Fruit fly (Drosophila melanogaster): Measurements from ENCODE around the gene CG5282.
A peak's percentile ranks its signal among the peaks of the same experiment; 100 is the strongest.

The CG5282 gene

DNA sequence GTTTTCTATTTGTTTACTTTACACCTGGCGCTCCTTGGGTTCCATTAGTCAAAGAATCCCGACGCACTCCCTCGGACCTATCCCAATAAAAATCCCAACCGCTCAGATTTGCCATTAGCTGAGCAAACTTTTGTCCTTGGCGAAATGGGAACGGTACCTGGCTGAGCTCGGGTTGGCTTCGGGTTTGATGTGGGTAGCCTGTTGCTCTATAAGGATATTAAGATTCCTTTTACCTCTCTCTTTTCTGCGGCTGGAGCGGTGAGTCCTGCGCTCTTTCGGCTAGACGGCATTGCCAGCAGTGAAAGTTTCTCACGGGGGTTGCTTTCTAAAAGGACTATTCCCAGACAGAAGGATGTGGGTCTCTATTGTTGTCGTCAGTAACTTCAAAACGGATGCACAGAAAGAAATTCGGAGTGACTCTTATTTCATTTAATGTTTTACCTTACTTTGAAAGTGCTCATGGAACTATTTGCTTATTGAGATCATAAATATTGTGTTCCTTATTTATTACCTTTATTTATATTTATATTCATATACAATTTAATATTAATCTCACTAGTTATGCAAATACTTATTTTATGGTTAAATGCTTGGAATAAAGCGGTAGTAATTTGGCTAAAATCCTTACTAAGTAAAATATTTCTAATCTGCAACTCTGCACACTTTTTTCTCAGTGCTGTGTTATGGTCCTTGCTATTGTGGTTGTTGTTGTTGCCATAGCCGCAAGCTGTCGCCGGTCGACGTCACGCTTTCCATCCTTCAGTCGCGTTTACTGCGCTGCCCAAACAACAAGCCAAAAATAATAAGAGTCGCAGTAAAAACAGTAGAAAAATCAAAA, 16.0 kb upstream of the CG5282 start, which contains the start of gene CG5910 (continued):
- no peak for TF ChIP-seq chinmo (GFP tag; IDR thresholded peaks at IDR 0.05; ENCODE audit: partially characterized antibody)
- TF ChIP-seq br (optimal IDR thresholded peaks at IDR 0.05): no peak
- TF ChIP-seq fru (optimal IDR thresholded peaks at IDR 0.05): no peak
- TF ChIP-seq CG4617 (GFP tag; optimal IDR thresholded peaks at IDR 0.05; ENCODE audit: borderline replicate concordance): peak; percentile 38
- peak; percentile 2 for TF ChIP-seq CG8089 (GFP tag; optimal IDR thresholded peaks at IDR 0.05)
- peak; percentile 70 for TF ChIP-seq esg (GFP tag; conservative IDR thresholded peaks at IDR 0.05)
- TF ChIP-seq CG3407 (GFP tag; optimal IDR thresholded peaks at IDR 0.05): peak; percentile 78
- TF ChIP-seq nerfin-1 (tag; optimal IDR thresholded peaks at IDR 0.05): peak; percentile 87
- TF ChIP-seq mirr (GFP tag; optimal IDR thresholded peaks at IDR 0.05): peak; percentile 3
- no peak for TF ChIP-seq MESR4 (GFP tag; optimal IDR thresholded peaks at IDR 0.05)
- peak; percentile 95 for TF ChIP-seq Fer1 (GFP tag; optimal IDR thresholded peaks at IDR 0.05)
- TF ChIP-seq Xrp1 (GFP tag; IDR thresholded peaks at IDR 0.05): peak; percentile 84
- TF ChIP-seq CG12104 (GFP tag; optimal IDR thresholded peaks at IDR 0.05): peak; percentile 84
- peak; percentile 90 for TF ChIP-seq CG15269 (tag; optimal IDR thresholded peaks at IDR 0.05)
- peak; percentile 84 for TF ChIP-seq sisA (GFP tag; IDR thresholded peaks at IDR 0.05)
- no peak for TF ChIP-seq amos (GFP tag; IDR thresholded peaks at IDR 0.05; ENCODE audit: partially characterized antibody)
- TF ChIP-seq CG11456 (GFP tag; IDR thresholded peaks at IDR 0.05): peak; percentile 63; the same call in 1 of the 3 replicates
- TF ChIP-seq CG17829 (tag; optimal IDR thresholded peaks at IDR 0.05): peak; percentile 94
- TF ChIP-seq fd102C (GFP tag; optimal IDR thresholded peaks at IDR 0.05): no peak
- peak; percentile 2 for TF ChIP-seq CG31365 (tag; optimal IDR thresholded peaks at IDR 0.05)
- TF ChIP-seq hb (GFP tag; IDR thresholded peaks at IDR 0.05; ENCODE audit: partially characterized antibody): no peak
- peak; percentile 48 for TF ChIP-seq Bteb2 (GFP tag; optimal IDR thresholded peaks at IDR 0.05)
- peak; percentile 88 for TF ChIP-seq CG4424 (GFP tag; optimal IDR thresholded peaks at IDR 0.05)
- TF ChIP-seq nau (GFP tag; optimal IDR thresholded peaks at IDR 0.05): peak; percentile 53
- TF ChIP-seq E2f2 (GFP tag; IDR thresholded peaks at IDR 0.05): peak; percentile 37; the same call in 1 of the 2 replicates
- TF ChIP-seq PHDP (tag; optimal IDR thresholded peaks at IDR 0.05): peak; percentile 91
- no peak for TF ChIP-seq dan (GFP tag; IDR thresholded peaks at IDR 0.05)
- no peak for TF ChIP-seq aop (GFP tag; IDR thresholded peaks at IDR 0.05)
- TF ChIP-seq Ssrp (tag; optimal IDR thresholded peaks at IDR 0.05): peak; percentile 92
- TF ChIP-seq Atf-2 (GFP tag; optimal IDR thresholded peaks at IDR 0.05): peak; percentile 3
- TF ChIP-seq sim (GFP tag; IDR thresholded peaks at IDR 0.05): 0 out of 2 replicates have a peak, but pooled peaks have one; percentile 46
- 0 out of 2 replicates have a peak, but pooled peaks have one; percentile 44 for TF ChIP-seq Adf1 (GFP tag; IDR thresholded peaks at IDR 0.05)
- TF ChIP-seq CG13775 (GFP tag; optimal IDR thresholded peaks at IDR 0.05): peak; percentile 88
- peak; percentile 95 for TF ChIP-seq CG9727 (GFP tag; optimal IDR thresholded peaks at IDR 0.05)
- TF ChIP-seq CkIIα-i1 (GFP tag; IDR thresholded peaks at IDR 0.05): no peak
- peak; percentile 78 for TF ChIP-seq slou (GFP tag; optimal IDR thresholded peaks at IDR 0.05)
- peak; percentile 95 for TF ChIP-seq CG8924 (tag; optimal IDR thresholded peaks at IDR 0.05)
- peak; percentile 64 for TF ChIP-seq CG11085 (GFP tag; IDR thresholded peaks at IDR 0.05)
- TF ChIP-seq HmgD (GFP tag; optimal IDR thresholded peaks at IDR 0.05): no peak
- TF ChIP-seq HLH4C (GFP tag; IDR thresholded peaks at IDR 0.05; ENCODE audit: partially characterized antibody): no peak
- TF ChIP-seq Gsc (GFP tag; IDR thresholded peaks at IDR 0.05): no peak
- TF ChIP-seq tx (GFP tag; optimal IDR thresholded peaks at IDR 0.05): peak; percentile 14
- no peak for TF ChIP-seq Scr (GFP tag; IDR thresholded peaks at IDR 0.05; ENCODE audit: partially characterized antibody)
- TF ChIP-seq CG3281 (GFP tag; optimal IDR thresholded peaks at IDR 0.05): peak; percentile 93
- TF ChIP-seq Abd-B (GFP tag; optimal IDR thresholded peaks at IDR 0.05): peak; percentile 89
- TF ChIP-seq CG3847 (GFP tag; IDR thresholded peaks at IDR 0.05): peak; percentile 80
- no peak for TF ChIP-seq cas (GFP tag; IDR thresholded peaks at IDR 0.05)
- no peak for TF ChIP-seq NC2α (GFP tag; optimal IDR thresholded peaks at IDR 0.05)
- no peak for TF ChIP-seq tll (GFP tag; optimal IDR thresholded peaks at IDR 0.05)

Data from whole organism, embryonic.